Worm (Caenorhabditis elegans) whole organism, mixed stage, embryonic: ENCODE data around the gene polh-1.

Experiments used
- M03D4.4 ChIP-seq: sonication (generic microtip); optimal IDR thresholded peaks from 2 replicates; lab custom pipeline; 2017; ENCODE audit warnings: mild to moderate bottlenecking, missing genetic modification characterization, missing compliant biosample characterization
- blmp-1 ChIP-seq: fragments of 150-350 bp; optimal IDR thresholded peaks from 2 replicates; lab custom pipeline; 2014; ENCODE audit warnings: missing biosample characterization, missing genetic modification characterization
- ceh-39 ChIP-seq: fragments of 150-350 bp; optimal IDR thresholded peaks from 2 replicates; lab custom pipeline; 2014; ENCODE audit warnings: missing biosample characterization, missing genetic modification characterization
- ces-1 ChIP-seq: fragments of 150-350 bp; optimal IDR thresholded peaks from 2 replicates; lab custom pipeline; 2014; ENCODE audit warnings: missing biosample characterization, missing genetic modification reagents, missing genetic modification characterization
- drap-1 ChIP-seq: fragments of 200-800 bp; sonication (Bioruptor generic); optimal IDR thresholded peaks from 3 replicates; lab custom pipeline; 2018; ENCODE audit warnings: mild to moderate bottlenecking, missing genetic modification characterization, missing compliant biosample characterization
- lin-32 ChIP-seq: fragments of 200-800 bp; sonication (Bioruptor generic); optimal IDR thresholded peaks from 2 replicates; lab custom pipeline; 2018; ENCODE audit warnings: mild to moderate bottlenecking, missing genetic modification characterization, missing compliant biosample characterization
- mab-5 ChIP-seq: fragments of 150-350 bp; optimal IDR thresholded peaks from 2 replicates; lab custom pipeline; 2014; ENCODE audit warnings: missing biosample characterization, missing genetic modification characterization
- nhr-12 ChIP-seq: fragments of 150-350 bp; optimal IDR thresholded peaks from 2 replicates; lab custom pipeline; 2014; ENCODE audit warnings: missing biosample characterization, missing genetic modification characterization
- nhr-237 ChIP-seq: fragments of 150-350 bp; optimal IDR thresholded peaks from 2 replicates; lab custom pipeline; 2014; ENCODE audit warnings: missing biosample characterization, missing genetic modification characterization
- pha-4 ChIP-seq: fragments of 150-350 bp; optimal IDR thresholded peaks from 2 replicates; lab custom pipeline; 2018; ENCODE audit warnings: missing biosample characterization, missing genetic modification reagents, missing genetic modification characterization
- sptf-1 ChIP-seq: sonication (generic microtip); optimal IDR thresholded peaks from 2 replicates; lab custom pipeline; 2017; ENCODE audit warnings: mild to moderate bottlenecking, missing genetic modification characterization, moderate library complexity, missing compliant biosample characterization

- TF ChIP-seq sptf-1 (no peak), drap-1 (GFP tag; lab: Kevin White, UChicago) (no peak), nhr-237 (tag; lab: Kevin White, UChicago) (no peak), mab-5 (no peak), lin-32 (GFP tag; lab: Kevin White, UChicago) (no peak), ces-1 (GFP tag; lab: Kevin White, UChicago) (no peak), M03D4.4 (tag; lab: Kevin White, UChicago) (no peak), ceh-39 (tag; lab: Kevin White, UChicago) (no peak), pha-4 (tag; lab: Kevin White, UChicago) (no peak), nhr-12 (tag; lab: Kevin White, UChicago) (no peak), blmp-1 (tag; lab: Kevin White, UChicago) (no peak)
Measured at ce11 chrIII:1949362-1949761, 707 bp downstream of the polh-1 start.
